Worm (Caenorhabditis elegans) whole organism, L2 larva: ENCODE measurements around the gene tomm-7.

Experiments used
- F13H6.1 ChIP-seq: sonication (generic microtip); optimal IDR thresholded peaks from 2 replicates; lab custom pipeline; 2016; ENCODE audit warnings: missing genetic modification characterization, missing compliant biosample characterization
- R02D3.7 ChIP-seq: fragments of 150-350 bp; optimal IDR thresholded peaks from 2 replicates; lab custom pipeline; 2014; ENCODE audit warnings: missing biosample characterization, missing genetic modification characterization
- Y55F3AM.14 ChIP-seq: fragments of 200-800 bp; sonication (Bioruptor generic); optimal IDR thresholded peaks from 2 replicates; lab custom pipeline; 2018; ENCODE audit warnings: mild to moderate bottlenecking, missing genetic modification characterization, missing compliant biosample characterization
- aly-2 ChIP-seq: fragments of 150-350 bp; optimal IDR thresholded peaks from 2 replicates; lab custom pipeline; 2014; ENCODE audit warnings: missing biosample characterization, missing genetic modification characterization
- blmp-1 ChIP-seq: sonication (generic microtip); optimal IDR thresholded peaks from 2 replicates; lab custom pipeline; 2017; ENCODE audit warnings: missing genetic modification characterization, mild to moderate bottlenecking, missing compliant biosample characterization, antibody characterized with exemption, moderate library complexity; ENCODE audit not compliant: insufficient read depth
- ceh-16 ChIP-seq: fragments of 150-350 bp; optimal IDR thresholded peaks from 2 replicates; lab custom pipeline; 2014; ENCODE audit warnings: missing biosample characterization, missing genetic modification characterization
- ceh-82 ChIP-seq: fragments of 150-350 bp; optimal IDR thresholded peaks from 2 replicates; lab custom pipeline; 2014; ENCODE audit warnings: missing biosample characterization, missing genetic modification characterization
- dmd-4 ChIP-seq: sonication (generic microtip); optimal IDR thresholded peaks from 2 replicates; lab custom pipeline; 2017; ENCODE audit warnings: missing biosample characterization, missing genetic modification characterization
- fos-1 ChIP-seq: fragments of 150-350 bp; optimal IDR thresholded peaks from 2 replicates; lab custom pipeline; 2014; ENCODE audit warnings: missing biosample characterization, missing genetic modification characterization
- gmeb-1 ChIP-seq: fragments of 150-350 bp; optimal IDR thresholded peaks from 2 replicates; lab custom pipeline; 2014; ENCODE audit warnings: missing biosample characterization, missing genetic modification characterization
- lin-11 ChIP-seq: fragments of 150-350 bp; sonication (generic microtip); optimal IDR thresholded peaks from 2 replicates; lab custom pipeline; 2014; ENCODE audit warnings: missing biosample characterization, missing genetic modification characterization, inconsistent platforms, mixed read lengths
- lin-13 ChIP-seq: fragments of 150-350 bp; optimal IDR thresholded peaks from 2 replicates; lab custom pipeline; 2014; ENCODE audit warnings: missing biosample characterization, missing genetic modification reagents, missing genetic modification characterization
- lin-39 ChIP-seq: fragments of 150-350 bp; optimal IDR thresholded peaks from 2 replicates; lab custom pipeline; 2014; ENCODE audit warnings: missing biosample characterization, missing genetic modification reagents, missing genetic modification characterization
- lsy-2 ChIP-seq, 2 experiments: fragments of 150-350 bp in 1 of 2; sonication (generic microtip) in 1 of 2; optimal IDR thresholded peaks; 2 replicates each; lab custom pipeline; 2014 to 2017; ENCODE audit warnings: missing biosample characterization in 2 of 2, missing genetic modification characterization in 2 of 2
- mab-5 ChIP-seq: fragments of 150-350 bp; optimal IDR thresholded peaks from 2 replicates; lab custom pipeline; 2014; ENCODE audit warnings: missing biosample characterization, missing genetic modification characterization
- mbf-1 ChIP-seq: sonication (generic microtip); optimal IDR thresholded peaks from 2 replicates; lab custom pipeline; 2017; ENCODE audit warnings: missing biosample characterization, missing genetic modification characterization
- mdl-1 ChIP-seq, 2 experiments: fragments of 150-350 bp in 1 of 2; sonication (generic microtip) in 1 of 2; optimal IDR thresholded peaks; 2 replicates each; lab custom pipeline; 2017; ENCODE audit warnings: missing biosample characterization in 2 of 2, missing genetic modification characterization in 2 of 2
- nhr-11 ChIP-seq: fragments of 150-350 bp; optimal IDR thresholded peaks from 2 replicates; lab custom pipeline; 2014; ENCODE audit warnings: missing biosample characterization, missing genetic modification characterization
- nhr-12 ChIP-seq: fragments of 150-350 bp; optimal IDR thresholded peaks from 2 replicates; lab custom pipeline; 2014; ENCODE audit warnings: missing biosample characterization, missing genetic modification characterization
- nhr-129 ChIP-seq: fragments of 150-350 bp; optimal IDR thresholded peaks from 2 replicates; lab custom pipeline; 2014; ENCODE audit warnings: missing biosample characterization, missing genetic modification characterization
- nhr-21 ChIP-seq: fragments of 150-350 bp; optimal IDR thresholded peaks from 2 replicates; lab custom pipeline; 2014; ENCODE audit warnings: missing biosample characterization, missing genetic modification characterization
- nhr-23 ChIP-seq: fragments of 150-350 bp; optimal IDR thresholded peaks from 2 replicates; lab custom pipeline; 2014; ENCODE audit warnings: missing biosample characterization, missing genetic modification reagents, missing genetic modification characterization
- nhr-237 ChIP-seq: fragments of 150-350 bp; optimal IDR thresholded peaks from 2 replicates; lab custom pipeline; 2014; ENCODE audit warnings: missing biosample characterization, missing genetic modification characterization
- nhr-25 ChIP-seq: fragments of 150-350 bp; sonication (generic microtip); optimal IDR thresholded peaks from 3 replicates; lab custom pipeline; 2014; ENCODE audit warnings: missing biosample characterization, missing genetic modification characterization
- peb-1 ChIP-seq: fragments of 150-350 bp; optimal IDR thresholded peaks from 2 replicates; lab custom pipeline; 2014; ENCODE audit warnings: missing biosample characterization, missing genetic modification characterization
- sem-4 ChIP-seq: fragments of 150-350 bp; optimal IDR thresholded peaks from 2 replicates; lab custom pipeline; 2014; ENCODE audit warnings: missing biosample characterization, missing genetic modification reagents, missing genetic modification characterization
- skn-1 ChIP-seq: sonication (generic microtip); optimal IDR thresholded peaks from 2 replicates; lab custom pipeline; 2017; ENCODE audit warnings: missing biosample characterization, missing genetic modification characterization
- sma-3 ChIP-seq: sonication (generic microtip); optimal IDR thresholded peaks from 2 replicates; lab custom pipeline; 2016; ENCODE audit warnings: missing genetic modification reagents, missing genetic modification characterization, missing compliant biosample characterization
- snpc-4 ChIP-seq: fragments of 150-350 bp; optimal IDR thresholded peaks from 2 replicates; lab custom pipeline; 2014; ENCODE audit warnings: missing biosample characterization, missing genetic modification characterization
- zag-1 ChIP-seq: fragments of 150-350 bp; optimal IDR thresholded peaks from 2 replicates; lab custom pipeline; 2014; ENCODE audit warnings: missing biosample characterization, missing genetic modification characterization
- ztf-11 ChIP-seq: sonication (generic microtip); optimal IDR thresholded peaks from 2 replicates; lab custom pipeline; 2017; ENCODE audit warnings: missing biosample characterization, missing genetic modification characterization
- ztf-4 ChIP-seq: fragments of 150-350 bp; optimal IDR thresholded peaks from 2 replicates; lab custom pipeline; 2014; ENCODE audit warnings: missing biosample characterization, missing genetic modification characterization

The tomm-7 gene

DNA sequence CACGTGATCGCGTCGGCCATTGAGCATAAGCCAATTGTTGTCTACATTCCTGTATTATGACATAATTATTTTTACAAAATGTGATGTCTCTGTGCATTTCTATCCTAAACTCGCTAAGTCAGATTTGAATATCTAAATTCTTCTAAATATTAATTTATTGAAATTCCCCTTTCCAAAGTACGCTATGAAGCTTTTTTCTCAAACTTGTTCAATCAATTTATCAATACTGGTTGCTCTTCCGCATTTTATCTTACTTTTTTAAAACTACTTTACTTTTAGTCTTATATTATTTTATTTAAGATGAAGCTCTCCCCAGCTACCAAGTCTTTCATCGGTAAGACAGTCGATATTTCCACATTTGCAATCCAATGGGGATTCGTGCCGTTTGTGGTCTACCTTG is at the start of gene tomm-7:
tomm-7 (plus strand) TSS at position 301 of the 400 bp plus-strand sequence.
- TF ChIP-seq lin-39 (tag; lab: Kevin White, UChicago) (no peak), Y55F3AM.14 (GFP tag; lab: Kevin White, UChicago) (no peak), skn-1 (tag; lab: Kevin White, UChicago) (no peak), mdl-1 (tag; optimal IDR thresholded peaks at IDR 0.05; lab: Kevin White, UChicago) (no peak), lin-11 (tag; lab: Kevin White, UChicago) (no peak), nhr-129 (tag; lab: Kevin White, UChicago) (no peak), R02D3.7 (tag; lab: Kevin White, UChicago) (no peak), fos-1 (tag; lab: Kevin White, UChicago) (no peak), ceh-16 (tag; lab: Kevin White, UChicago) (no peak), nhr-21 (tag; lab: Kevin White, UChicago) (no peak), nhr-237 (no peak), mbf-1 (tag; lab: Kevin White, UChicago) (no peak), ztf-4 (tag; lab: Kevin White, UChicago) (no peak), nhr-23 (tag; lab: Kevin White, UChicago) (no peak), nhr-12 (tag; lab: Kevin White, UChicago) (no peak), sem-4 (tag; lab: Kevin White, UChicago) (no peak), snpc-4 (tag; lab: Kevin White, UChicago) (no peak)
- TF ChIP-seq, all 48 proteins: peak for 0

DNA sequence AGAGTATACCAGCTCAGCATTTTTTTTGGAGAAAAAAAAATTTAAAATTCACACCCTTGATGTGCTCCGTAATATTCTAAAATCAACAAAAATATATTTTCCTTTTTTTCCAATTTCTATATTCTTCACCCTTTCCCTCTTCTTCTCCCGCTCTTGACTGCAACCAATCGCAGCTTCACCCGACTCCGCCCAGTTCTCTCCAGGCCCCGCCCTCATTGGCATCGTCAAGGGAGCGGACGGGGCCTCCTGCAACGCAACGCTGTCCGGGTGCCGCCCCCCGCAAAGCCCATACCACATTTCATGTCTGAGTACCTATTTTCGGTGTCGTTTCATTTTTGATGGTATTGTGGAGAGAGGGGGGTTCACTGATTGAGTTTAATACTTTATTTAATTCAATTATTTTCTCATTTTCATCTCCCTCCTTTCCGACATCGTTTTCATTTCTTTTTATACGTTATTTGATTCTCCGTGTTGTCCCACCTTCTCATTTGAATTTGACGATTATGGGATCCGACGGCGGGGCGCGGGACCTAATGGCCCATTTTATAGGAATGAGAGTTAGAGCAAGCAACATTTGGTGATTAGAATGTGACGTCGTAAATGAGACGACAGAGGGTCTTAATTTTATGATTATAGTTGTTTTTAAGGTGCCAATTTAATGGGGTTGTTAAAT is 47.1 kb upstream of the tomm-7 start:
- TF ChIP-seq sem-4 (tag; lab: Kevin White, UChicago) (peak; percentile 37), mbf-1 (tag; lab: Kevin White, UChicago) (no peak), lsy-2 (tag; optimal IDR thresholded peaks at IDR 0.05; lab: Kevin White, UChicago) (peak; percentile 6 to 37), nhr-129 (tag; lab: Kevin White, UChicago) (no peak), ceh-82 (tag; lab: Kevin White, UChicago) (no peak), aly-2 (no peak), lin-11 (tag; lab: Kevin White, UChicago) (no peak), mdl-1 (tag; optimal IDR thresholded peaks at IDR 0.05; lab: Kevin White, UChicago) (no peak), nhr-25 (no peak), mab-5 (tag; lab: Kevin White, UChicago) (no peak), blmp-1 (no peak)

DNA sequence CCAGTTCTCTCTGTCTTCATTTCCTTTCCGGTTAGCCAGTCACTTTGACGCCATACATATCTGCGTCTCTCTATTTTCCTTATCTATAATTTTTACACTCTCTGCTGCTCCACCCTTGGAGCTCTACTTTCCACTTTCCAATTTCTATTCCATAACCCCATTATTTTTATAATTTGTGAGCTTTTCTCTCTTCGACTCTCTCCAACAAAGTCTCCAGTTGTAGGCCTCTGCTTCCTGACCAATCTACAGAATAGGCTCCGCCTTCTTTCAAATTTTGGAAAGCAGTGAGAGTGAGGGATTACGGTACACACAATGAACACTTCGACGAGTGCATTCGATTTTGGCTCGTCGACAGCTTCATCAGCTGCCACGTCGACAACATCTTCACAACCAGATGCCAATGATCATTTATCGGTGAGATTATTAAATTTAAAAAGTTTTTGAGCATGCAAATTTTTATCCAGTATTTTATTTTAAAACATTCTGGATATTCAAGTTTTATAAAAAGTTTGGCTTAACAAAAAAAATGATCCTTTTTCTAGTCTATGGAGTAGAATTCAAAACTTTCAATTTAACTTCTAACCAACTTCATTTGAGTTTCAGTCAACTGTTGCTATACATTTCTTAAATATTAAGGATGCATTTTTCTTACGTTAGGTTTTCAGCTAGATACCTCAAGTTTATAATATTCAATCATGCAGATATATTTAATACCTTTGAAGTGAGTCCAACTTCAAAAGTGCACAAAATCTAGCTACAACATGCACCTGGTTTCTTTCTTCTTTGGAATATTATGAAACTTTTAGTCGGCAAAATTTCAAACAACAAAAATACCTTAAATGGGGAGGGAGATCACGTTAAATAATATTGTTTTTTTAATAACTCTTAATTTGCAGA is 45.0 kb upstream of the tomm-7 start, which contains the start of gene egl-5:
egl-5 (plus strand) TSS at position 216 of the 897 bp plus-strand sequence.
- TF ChIP-seq nhr-23 (tag; lab: Kevin White, UChicago) (no peak), sem-4 (tag; lab: Kevin White, UChicago) (peak; percentile 100), nhr-11 (tag; lab: Kevin White, UChicago) (no peak), lsy-2 (tag; optimal IDR thresholded peaks at IDR 0.05; lab: Kevin White, UChicago) (peak in 1 of 2 experiments; percentile 25), peb-1 (no peak), zag-1 (tag; lab: Kevin White, UChicago) (no peak), sma-3 (GFP tag; lab: Kevin White, UChicago) (no peak), lin-39 (tag; lab: Kevin White, UChicago) (no peak)

DNA sequence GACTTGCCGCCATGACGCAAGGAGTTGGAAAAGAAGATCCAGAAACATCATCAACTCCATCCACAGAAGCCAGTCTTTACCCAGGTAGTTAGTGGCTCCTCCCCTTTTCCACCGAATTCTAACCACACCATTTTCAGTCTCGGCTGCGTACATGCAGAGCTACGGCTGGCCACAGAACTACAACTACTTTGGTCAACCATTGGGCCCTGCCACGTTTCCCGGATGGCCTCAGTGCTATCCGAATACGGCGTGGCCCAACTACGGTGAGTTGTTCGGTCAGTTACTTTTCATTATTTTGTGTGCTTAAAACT is 44.4 kb upstream of the tomm-7 start:
- TF ChIP-seq peb-1 (no peak), F13H6.1 (tag; lab: Kevin White, UChicago) (no peak), gmeb-1 (tag; lab: Kevin White, UChicago) (no peak), ceh-16 (tag; lab: Kevin White, UChicago) (no peak), R02D3.7 (tag; lab: Kevin White, UChicago) (no peak), dmd-4 (tag; lab: Kevin White, UChicago) (no peak), lin-13 (GFP tag; lab: Kevin White, UChicago) (no peak), ztf-11 (no peak)
